Worm (Caenorhabditis elegans) whole organism, L1 larva: Measurements from ENCODE around the gene dhhc-8.

Experiments
- C16A3.4 ChIP-seq: fragments of 150-350 bp; optimal IDR thresholded peaks from 2 replicates; lab custom pipeline; 2014; ENCODE audit warnings: missing biosample characterization, missing genetic modification characterization
- C34B4.2 ChIP-seq: sonication (generic microtip); optimal IDR thresholded peaks from 2 replicates; lab custom pipeline; 2017; ENCODE audit warnings: mild to moderate bottlenecking, missing genetic modification characterization, missing compliant biosample characterization
- F16B12.6 ChIP-seq: fragments of 150-350 bp; optimal IDR thresholded peaks from 2 replicates; lab custom pipeline; 2014; ENCODE audit warnings: missing biosample characterization, missing genetic modification characterization
- aha-1 ChIP-seq: fragments of 150-350 bp; optimal IDR thresholded peaks from 2 replicates; lab custom pipeline; 2014; ENCODE audit warnings: missing biosample characterization, missing genetic modification characterization
- aly-2 ChIP-seq: fragments of 150-350 bp; optimal IDR thresholded peaks from 2 replicates; lab custom pipeline; 2014; ENCODE audit warnings: missing biosample characterization, missing genetic modification characterization
- ama-1 ChIP-seq: fragments of 150-350 bp; optimal IDR thresholded peaks from 2 replicates; lab custom pipeline; 2014
- blmp-1 ChIP-seq: fragments of 150-350 bp; optimal IDR thresholded peaks from 2 replicates; lab custom pipeline; 2014; ENCODE audit warnings: missing biosample characterization, missing genetic modification characterization
- ceh-63 ChIP-seq: fragments of 200-800 bp; sonication (Bioruptor generic); optimal IDR thresholded peaks from 2 replicates; lab custom pipeline; 2018; ENCODE audit warnings: mild to moderate bottlenecking, missing genetic modification characterization, missing compliant biosample characterization
- ceh-8 ChIP-seq: fragments of 200-800 bp; sonication (Bioruptor generic); optimal IDR thresholded peaks from 2 replicates; lab custom pipeline; 2018; ENCODE audit warnings: mild to moderate bottlenecking, missing genetic modification characterization, moderate library complexity, missing compliant biosample characterization
- ceh-90 ChIP-seq: sonication (generic microtip); optimal IDR thresholded peaks from 2 replicates; lab custom pipeline; 2016; ENCODE audit warnings: missing genetic modification characterization, missing compliant biosample characterization
- dpl-1 ChIP-seq, 3 experiments: fragments of 150-350 bp in 2 of 3; sonication (generic microtip) in 1 of 3; optimal IDR thresholded peaks; 2 replicates each; lab custom pipeline; 2014 to 2017; ENCODE audit warnings: missing biosample characterization in 3 of 3, missing genetic modification characterization in 3 of 3, missing genetic modification reagents in 3 of 3
- dsc-1 ChIP-seq: sonication (generic microtip); optimal IDR thresholded peaks from 2 replicates; lab custom pipeline; 2016; ENCODE audit warnings: mild to moderate bottlenecking, missing genetic modification characterization, missing compliant biosample characterization
- efl-1 ChIP-seq, 4 experiments: fragments of 150-350 bp; optimal IDR thresholded peaks in 3 of 4; peaks in 1 of 4; 1 replicate in 1 of 4; 2 replicates in 3 of 4; lab custom pipeline; 2014; ENCODE audit warnings: missing biosample characterization in 2 of 4, missing genetic modification characterization in 2 of 4, missing genetic modification reagents in 2 of 4
- efl-3 ChIP-seq: fragments of 200-800 bp; sonication (Bioruptor generic); optimal IDR thresholded peaks from 2 replicates; lab custom pipeline; 2018; ENCODE audit warnings: mild to moderate bottlenecking, missing genetic modification characterization, missing compliant biosample characterization
- egl-27 ChIP-seq, 2 experiments: fragments of 150-350 bp in 1 of 2; sonication (generic microtip); optimal IDR thresholded peaks; 3 replicates each; lab custom pipeline; 2017 to 2018; ENCODE audit warnings: missing biosample characterization in 2 of 2, missing genetic modification characterization in 2 of 2, missing genetic modification reagents in 2 of 2
- fkh-10 ChIP-seq: sonication (generic microtip); optimal IDR thresholded peaks from 2 replicates; lab custom pipeline; 2017; ENCODE audit warnings: missing biosample characterization, missing genetic modification reagents, missing genetic modification characterization
- fkh-8 ChIP-seq: sonication (generic microtip); optimal IDR thresholded peaks from 2 replicates; lab custom pipeline; 2016; ENCODE audit warnings: mild to moderate bottlenecking, missing genetic modification characterization, missing compliant biosample characterization
- fos-1 ChIP-seq: fragments of 150-350 bp; optimal IDR thresholded peaks from 2 replicates; lab custom pipeline; 2014; ENCODE audit warnings: missing biosample characterization, missing genetic modification characterization
- hlh-4 ChIP-seq: sonication (generic microtip); optimal IDR thresholded peaks from 2 replicates; lab custom pipeline; 2016; ENCODE audit warnings: mild to moderate bottlenecking, missing genetic modification characterization, missing compliant biosample characterization
- irx-1 ChIP-seq: sonication (generic microtip); optimal IDR thresholded peaks from 2 replicates; lab custom pipeline; 2016; ENCODE audit warnings: missing genetic modification characterization, missing compliant biosample characterization
- isw-1 ChIP-seq: fragments of 200-800 bp; sonication (Bioruptor generic); IDR thresholded peaks from 2 replicates; pipeline ENCODE4 v1.3.6; 2022; ENCODE audit warnings: missing genetic modification characterization, missing compliant biosample characterization
- lin-13 ChIP-seq: fragments of 150-350 bp; optimal IDR thresholded peaks from 2 replicates; lab custom pipeline; 2014; ENCODE audit warnings: missing biosample characterization, missing genetic modification reagents, missing genetic modification characterization
- lin-15B ChIP-seq: fragments of 150-350 bp; sonication (generic microtip); optimal IDR thresholded peaks from 3 replicates; lab custom pipeline; 2014; ENCODE audit warnings: missing biosample characterization, missing genetic modification characterization
- lin-35 ChIP-seq, 2 experiments: fragments of 150-350 bp; optimal IDR thresholded peaks; 2 replicates each; lab custom pipeline; 2014; ENCODE audit warnings: missing biosample characterization in 2 of 2, missing genetic modification characterization in 2 of 2, missing genetic modification reagents in 2 of 2
- lir-3 ChIP-seq: sonication (generic microtip); optimal IDR thresholded peaks from 2 replicates; lab custom pipeline; 2016; ENCODE audit warnings: mild to moderate bottlenecking, missing genetic modification characterization, moderate library complexity, missing compliant biosample characterization; ENCODE audit not compliant: poor library complexity
- mab-9 ChIP-seq: fragments of 200-800 bp; sonication (Bioruptor generic); IDR thresholded peaks from 2 replicates; pipeline ENCODE4 v1.3.6; 2022; ENCODE audit warnings: missing genetic modification reagents, missing genetic modification characterization, missing compliant biosample characterization
- mdl-1 ChIP-seq, 2 experiments: fragments of 150-350 bp; optimal IDR thresholded peaks; 2 replicates each; lab custom pipeline; 2014 to 2017; ENCODE audit warnings: missing biosample characterization in 2 of 2, missing genetic modification characterization in 2 of 2, inconsistent platforms in 1 of 2
- mep-1 ChIP-seq: fragments of 150-350 bp; optimal IDR thresholded peaks from 2 replicates; lab custom pipeline; 2014; ENCODE audit warnings: missing biosample characterization, missing genetic modification characterization
- nhr-11 ChIP-seq: fragments of 150-350 bp; optimal IDR thresholded peaks from 2 replicates; lab custom pipeline; 2014; ENCODE audit warnings: missing biosample characterization, missing genetic modification characterization
- nhr-12 ChIP-seq: sonication (generic microtip); optimal IDR thresholded peaks from 2 replicates; lab custom pipeline; 2017; ENCODE audit warnings: missing biosample characterization, missing genetic modification characterization
- nhr-20 ChIP-seq: sonication (generic microtip); optimal IDR thresholded peaks from 2 replicates; lab custom pipeline; 2016; ENCODE audit warnings: mild to moderate bottlenecking, missing genetic modification characterization, missing compliant biosample characterization
- nhr-71 ChIP-seq: sonication (generic microtip); optimal IDR thresholded peaks from 2 replicates; lab custom pipeline; 2016; ENCODE audit warnings: mild to moderate bottlenecking, missing genetic modification characterization, moderate library complexity, missing compliant biosample characterization
- nhr-77 ChIP-seq: fragments of 150-350 bp; optimal IDR thresholded peaks from 2 replicates; lab custom pipeline; 2014; ENCODE audit warnings: missing biosample characterization, missing genetic modification characterization
- nhr-84 ChIP-seq: sonication (generic microtip); optimal IDR thresholded peaks from 2 replicates; lab custom pipeline; 2017; ENCODE audit warnings: missing biosample characterization, missing genetic modification characterization
- nhr-85 ChIP-seq: sonication (generic microtip); peaks from one replicate; lab custom pipeline; 2016; ENCODE audit warnings: missing genetic modification characterization, inconsistent platforms, missing compliant biosample characterization
- pax-3 ChIP-seq: fragments of 200-800 bp; sonication (Bioruptor generic); optimal IDR thresholded peaks from 2 replicates; lab custom pipeline; 2018; ENCODE audit warnings: mild to moderate bottlenecking, missing genetic modification characterization, moderate library complexity, missing compliant biosample characterization
- rnt-1 ChIP-seq: sonication (generic microtip); optimal IDR thresholded peaks from 2 replicates; lab custom pipeline; 2016; ENCODE audit warnings: mild to moderate bottlenecking, missing genetic modification characterization, moderate library complexity, missing compliant biosample characterization
- skn-1 ChIP-seq: fragments of 150-350 bp; optimal IDR thresholded peaks from 2 replicates; lab custom pipeline; 2014; ENCODE audit warnings: missing biosample characterization, missing genetic modification characterization
- snpc-4 ChIP-seq: fragments of 150-350 bp; optimal IDR thresholded peaks from 2 replicates; lab custom pipeline; 2014; ENCODE audit warnings: missing biosample characterization, missing genetic modification characterization
- sox-4 ChIP-seq: sonication (generic microtip); optimal IDR thresholded peaks from 2 replicates; lab custom pipeline; 2016; ENCODE audit warnings: missing genetic modification characterization, missing compliant biosample characterization
- sptf-1 ChIP-seq: fragments of 150-350 bp; optimal IDR thresholded peaks from 2 replicates; lab custom pipeline; 2014; ENCODE audit warnings: missing biosample characterization, missing genetic modification characterization
- sup-37 ChIP-seq: fragments of 200-800 bp; sonication (Bioruptor generic); optimal IDR thresholded peaks from 2 replicates; lab custom pipeline; 2018; ENCODE audit warnings: mild to moderate bottlenecking, missing genetic modification characterization, missing compliant biosample characterization
- unc-130 ChIP-seq: fragments of 150-350 bp; optimal IDR thresholded peaks from 2 replicates; lab custom pipeline; 2017; ENCODE audit warnings: missing biosample characterization, missing genetic modification characterization, inconsistent platforms
- unc-30 ChIP-seq: sonication (generic microtip); optimal IDR thresholded peaks from 2 replicates; lab custom pipeline; 2017; ENCODE audit warnings: missing biosample characterization, missing genetic modification characterization
- unc-62 ChIP-seq: fragments of 150-350 bp; optimal IDR thresholded peaks from 2 replicates; lab custom pipeline; 2014; ENCODE audit warnings: missing biosample characterization, missing genetic modification reagents, missing genetic modification characterization
- vab-15 ChIP-seq: sonication (generic microtip); optimal IDR thresholded peaks from 2 replicates; lab custom pipeline; 2017; ENCODE audit warnings: missing genotype, mild to moderate bottlenecking, missing genetic modification characterization, missing compliant biosample characterization
- xbp-1 ChIP-seq: sonication (generic microtip); optimal IDR thresholded peaks from 2 replicates; lab custom pipeline; 2016; ENCODE audit warnings: missing genetic modification characterization, missing compliant biosample characterization
- zag-1 ChIP-seq: fragments of 150-350 bp; optimal IDR thresholded peaks from 2 replicates; lab custom pipeline; 2014; ENCODE audit warnings: missing biosample characterization, missing genetic modification characterization
- ztf-4 ChIP-seq: fragments of 150-350 bp; optimal IDR thresholded peaks from 2 replicates; lab custom pipeline; 2014; ENCODE audit warnings: missing biosample characterization, missing genetic modification characterization

The dhhc-8 gene

ce11 chrIII:13062989-13063388 lies 44.4 kb upstream of the dhhc-8 start:
- TF ChIP-seq lir-3 (no peak), unc-130 (peak; percentile 15), skn-1 (tag; lab: Kevin White, UChicago) (peak; percentile 8), rnt-1 (tag; lab: Kevin White, UChicago) (peak; percentile 60), efl-1 (optimal IDR thresholded peaks at IDR 0.05; lab: Kevin White, UChicago) (no peak), efl-1 (GFP tag; optimal IDR thresholded peaks at IDR 0.05 in 1 of 2; lab: Kevin White, UChicago) (peak in 1 of 2 experiments; percentile 93), vab-15 (peak; percentile 38), isw-1 (GFP tag; lab: Robert Waterston, UW) (no peak)

ce11 chrIII:13064213-13065184 lies 42.9 kb upstream of the dhhc-8 start:
- TF ChIP-seq fos-1 (tag; lab: Kevin White, UChicago) = no peak
- peak; percentile 87 for TF ChIP-seq nhr-85
- TF ChIP-seq egl-27 (tag; optimal IDR thresholded peaks at IDR 0.05; lab: Kevin White, UChicago) = no peak
- TF ChIP-seq aly-2 (tag; lab: Kevin White, UChicago) = no peak
- no peak for TF ChIP-seq snpc-4 (tag; lab: Kevin White, UChicago)
- no peak for TF ChIP-seq xbp-1 (tag; lab: Kevin White, UChicago)
- peak; percentile 25 for TF ChIP-seq rnt-1 (tag; lab: Kevin White, UChicago)
- no peak for TF ChIP-seq ceh-90 (tag; lab: Kevin White, UChicago)
- TF ChIP-seq unc-30 = no peak
- no peak for TF ChIP-seq lin-13 (GFP tag; lab: Kevin White, UChicago)
- TF ChIP-seq irx-1 (tag; lab: Kevin White, UChicago) = no peak
- TF ChIP-seq blmp-1 (tag; lab: Kevin White, UChicago) = peak; percentile 42
- TF ChIP-seq hlh-4 = no peak
- no peak for TF ChIP-seq nhr-12 (tag; lab: Kevin White, UChicago)
- TF ChIP-seq nhr-11 (tag; lab: Kevin White, UChicago) = no peak
- TF ChIP-seq lin-15B (tag; lab: Kevin White, UChicago) = no peak
- peak; percentile 68 for TF ChIP-seq nhr-20 (tag; lab: Kevin White, UChicago)
- TF ChIP-seq zag-1 = no peak
- TF ChIP-seq C16A3.4 (tag; lab: Kevin White, UChicago) = peak; percentile 63
- peak; percentile 7 to 69 for TF ChIP-seq lin-35 (GFP tag; optimal IDR thresholded peaks at IDR 0.05; lab: Kevin White, UChicago)
- TF ChIP-seq pax-3 = peak; percentile 17
- no peak for TF ChIP-seq nhr-84 (tag; lab: Kevin White, UChicago)
- no peak for TF ChIP-seq fkh-10 (GFP tag; lab: Kevin White, UChicago)
- TF ChIP-seq mdl-1 (tag; optimal IDR thresholded peaks at IDR 0.05; lab: Kevin White, UChicago) = peak in 1 of 2 experiments; percentile 61
- peak; percentile 71 for TF ChIP-seq sox-4 (tag; lab: Kevin White, UChicago)
- peak in 2 of 3 experiments; percentile 0 to 12 for TF ChIP-seq dpl-1 (GFP tag; optimal IDR thresholded peaks at IDR 0.05; lab: Kevin White, UChicago)
- no peak for TF ChIP-seq F16B12.6 (tag; lab: Kevin White, UChicago)
- no peak for TF ChIP-seq ztf-4 (tag; lab: Kevin White, UChicago)
- peak; percentile 54 for TF ChIP-seq vab-15
- no peak for TF ChIP-seq efl-3
- TF ChIP-seq aha-1 (tag; lab: Kevin White, UChicago) = no peak
- TF ChIP-seq ceh-63 (GFP tag; lab: Kevin White, UChicago) = no peak
- TF ChIP-seq fkh-8 (tag; lab: Kevin White, UChicago) = peak; percentile 27
- TF ChIP-seq unc-62 (GFP tag; lab: Kevin White, UChicago) = no peak
- peak; percentile 55 for TF ChIP-seq mep-1 (tag; lab: Kevin White, UChicago)
- TF ChIP-seq ama-1 = no peak
- no peak for TF ChIP-seq C34B4.2 (tag; lab: Kevin White, UChicago)
- TF ChIP-seq unc-130 = no peak
- TF ChIP-seq sup-37 (GFP tag; lab: Kevin White, UChicago) = no peak
- TF ChIP-seq nhr-71 = peak; percentile 66
- TF ChIP-seq ceh-8 = no peak
- peak; percentile 86 for TF ChIP-seq dsc-1 (tag; lab: Kevin White, UChicago)
- TF ChIP-seq nhr-77 = no peak
- TF ChIP-seq isw-1 (GFP tag; lab: Robert Waterston, UW) = no peak
- no peak for TF ChIP-seq mab-9 (GFP tag; lab: Robert Waterston, UW)
- no peak for TF ChIP-seq sptf-1 (tag; lab: Kevin White, UChicago)
